Worm (Caenorhabditis elegans): ENCODE data around the gene srv-1.

Gene srv-1

DNA sequence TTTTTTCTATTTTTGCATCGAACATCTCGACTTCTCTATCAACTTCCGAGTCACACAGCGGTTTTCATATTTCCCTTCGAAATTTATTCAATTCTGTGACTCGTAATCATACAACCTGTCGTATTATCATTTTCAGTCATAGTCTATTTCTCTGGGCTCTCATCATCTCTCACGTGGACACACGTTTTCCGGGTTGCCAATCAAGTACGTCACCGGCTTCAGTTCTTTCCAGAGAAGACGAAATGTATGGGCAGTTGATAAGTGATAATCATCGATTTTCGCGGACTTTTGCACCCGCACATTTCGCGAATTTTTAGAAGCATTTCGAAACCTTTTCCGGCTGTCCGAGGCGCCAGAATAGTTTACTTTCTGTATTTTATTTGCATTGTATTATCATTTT lies at the start of gene srv-1:
TSS of gene srv-1 (plus strand) at position 131 of the 400 bp plus-strand sequence.
- no peak for TF ChIP-seq ztf-23 (GFP tag; IDR thresholded peaks at IDR 0.05)

DNA sequence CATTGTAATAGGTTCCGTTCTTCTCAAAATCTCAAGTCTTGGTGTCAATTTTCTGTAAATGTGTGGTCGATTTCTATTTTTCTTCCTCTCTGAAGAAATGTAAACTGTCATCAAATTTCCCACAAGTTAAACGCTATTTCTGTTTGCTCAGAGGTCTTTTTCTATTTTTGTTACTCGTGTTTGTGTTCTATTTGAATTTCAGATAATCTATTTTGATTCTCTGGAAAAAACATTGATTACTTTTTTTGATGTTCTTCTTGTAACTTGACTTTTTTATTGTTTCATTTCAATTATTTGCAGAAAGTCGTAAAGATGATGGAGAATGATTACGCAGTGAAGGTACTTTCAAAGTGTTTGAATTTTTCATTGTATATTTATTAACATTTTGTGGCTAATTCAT lies 47.7 kb upstream of the srv-1 start, which contains the start of gene lim-8:
TSS of gene lim-8 (plus strand) at position 301 of the 400 bp plus-strand sequence.
- TF ChIP-seq tab-1 (GFP tag; IDR thresholded peaks at IDR 0.05) (no peak), cog-1 (tag; optimal IDR thresholded peaks at IDR 0.05) (no peak), ztf-29 (GFP tag; IDR thresholded peaks at IDR 0.05) (no peak), flt-1 (GFP tag; IDR thresholded peaks at IDR 0.05) (no peak), med-1 (GFP tag; optimal IDR thresholded peaks at IDR 0.05; ENCODE audit: insufficient read depth) (no peak), ztf-23 (GFP tag; IDR thresholded peaks at IDR 0.05) (no peak), ref-1 (GFP tag; conservative IDR thresholded peaks at IDR 0.05) (no peak), T22C8.4 (GFP tag; IDR thresholded peaks at IDR 0.05) (no peak), klf-2 (GFP tag; conservative IDR thresholded peaks at IDR 0.05) (no peak)

DNA sequence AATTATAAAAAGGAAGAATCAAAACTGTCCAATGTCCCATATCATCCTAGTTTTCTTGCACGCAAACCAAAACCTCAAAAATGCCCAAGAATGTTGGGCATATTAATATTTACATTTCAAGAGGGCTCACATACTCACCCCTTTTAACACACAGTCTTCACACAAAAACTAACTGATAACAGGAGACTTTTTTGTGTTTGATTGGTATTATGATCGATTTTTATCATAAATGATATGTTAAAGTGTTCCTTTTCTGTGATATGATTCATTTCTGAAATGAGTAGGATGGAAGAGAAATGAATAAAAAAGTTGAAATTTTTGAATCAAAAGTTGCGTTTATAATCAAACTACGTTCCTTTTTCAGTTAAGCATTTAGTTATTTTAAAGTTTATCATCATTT lies 47.1 kb upstream of the srv-1 start:
- TF ChIP-seq ztf-29 (GFP tag; IDR thresholded peaks at IDR 0.05) (no peak), ref-1 (GFP tag; conservative IDR thresholded peaks at IDR 0.05) (no peak), klf-2 (GFP tag; conservative IDR thresholded peaks at IDR 0.05) (no peak), tab-1 (GFP tag; IDR thresholded peaks at IDR 0.05) (no peak)

DNA sequence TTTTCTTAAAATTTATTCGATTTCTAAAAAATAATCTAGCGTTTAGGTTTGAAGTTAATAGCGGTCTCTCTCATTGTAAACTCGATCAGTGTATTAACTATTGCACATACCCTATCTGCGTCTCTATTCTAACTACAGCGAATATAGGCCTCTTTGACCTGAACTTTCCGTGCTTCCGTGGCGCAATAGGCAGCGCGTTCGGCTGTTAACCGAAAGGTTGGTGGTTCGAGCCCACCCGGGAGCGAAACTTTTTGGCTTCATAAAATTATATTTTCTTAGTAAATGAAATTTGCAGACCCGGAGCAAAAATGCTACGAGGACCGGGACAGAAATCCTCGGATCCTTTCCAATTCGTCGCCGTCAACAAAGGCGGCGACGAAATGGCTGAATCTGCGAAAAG lies 44.8 kb upstream of the srv-1 start:
- peak; percentile 18 for TF ChIP-seq cog-1 (tag; optimal IDR thresholded peaks at IDR 0.05)
- TF ChIP-seq med-1 (GFP tag; optimal IDR thresholded peaks at IDR 0.05; ENCODE audit: insufficient read depth), result no peak
- TF ChIP-seq flt-1 (GFP tag; IDR thresholded peaks at IDR 0.05), result peak; percentile 84
- TF ChIP-seq tab-1 (GFP tag; IDR thresholded peaks at IDR 0.05), result peak; percentile 84
- no peak for TF ChIP-seq ref-1 (GFP tag; conservative IDR thresholded peaks at IDR 0.05)
- 0 out of 2 replicates have a peak, but pooled peaks have one; percentile 52 for TF ChIP-seq ztf-23 (GFP tag; IDR thresholded peaks at IDR 0.05)
- peak; percentile 47; the same call in 1 of the 2 replicates for TF ChIP-seq T22C8.4 (GFP tag; IDR thresholded peaks at IDR 0.05)
- TF ChIP-seq klf-2 (GFP tag; conservative IDR thresholded peaks at IDR 0.05), result no peak
- peak; percentile 43; the same call in 1 of the 2 replicates for TF ChIP-seq ztf-29 (GFP tag; IDR thresholded peaks at IDR 0.05)

DNA sequence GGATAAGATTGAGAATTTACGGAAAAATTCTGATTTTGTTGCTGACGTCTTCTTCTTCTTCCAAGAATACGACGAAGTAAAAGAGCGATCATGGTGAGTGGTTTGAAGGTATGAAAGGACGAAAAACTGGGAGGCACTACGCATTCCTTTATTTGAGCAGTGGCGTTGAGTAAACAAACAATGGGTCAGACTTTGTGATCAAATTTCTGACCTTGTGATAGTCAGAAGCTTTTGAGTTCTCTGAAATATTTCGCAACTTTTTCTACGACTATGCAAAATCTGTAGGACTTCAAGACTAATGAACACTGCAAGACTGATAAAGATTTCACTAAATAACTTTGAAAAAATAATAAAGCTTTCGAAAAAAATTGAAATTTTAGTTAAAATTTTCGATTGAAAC lies 33.3 kb upstream of the srv-1 start, which contains the start of gene F28F5.4:
TSS of gene F28F5.4 (minus strand) at position 104 of the 400 bp plus-strand sequence.
- TF ChIP-seq T22C8.4 (GFP tag; IDR thresholded peaks at IDR 0.05) (no peak), tab-1 (GFP tag; IDR thresholded peaks at IDR 0.05) (no peak), ref-1 (GFP tag; conservative IDR thresholded peaks at IDR 0.05) (no peak), klf-2 (GFP tag; conservative IDR thresholded peaks at IDR 0.05) (no peak), cog-1 (tag; optimal IDR thresholded peaks at IDR 0.05) (no peak), ztf-23 (GFP tag; IDR thresholded peaks at IDR 0.05) (no peak), flt-1 (GFP tag; IDR thresholded peaks at IDR 0.05) (no peak), ztf-29 (GFP tag; IDR thresholded peaks at IDR 0.05) (no peak), med-1 (GFP tag; optimal IDR thresholded peaks at IDR 0.05; ENCODE audit: insufficient read depth) (no peak)

DNA sequence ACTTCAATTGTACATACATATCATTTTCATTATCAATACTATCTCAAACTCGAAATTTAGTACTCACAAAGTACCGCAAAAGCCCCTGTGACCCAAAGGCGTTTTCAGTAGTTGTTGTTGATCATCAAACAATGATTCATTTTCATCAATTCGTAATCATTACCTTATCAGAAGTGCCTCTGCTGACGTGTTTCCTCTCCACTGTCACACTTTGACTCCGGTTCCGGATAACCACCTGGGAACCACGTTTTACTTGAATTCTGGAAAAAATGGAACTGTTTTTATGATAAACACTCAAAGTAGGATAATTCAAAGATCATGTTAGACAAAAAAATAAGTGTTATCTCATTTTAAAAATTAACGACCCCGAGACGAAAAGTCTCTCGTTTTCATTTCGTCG lies 32.1 kb upstream of the srv-1 start:
- TF ChIP-seq med-1 (GFP tag; optimal IDR thresholded peaks at IDR 0.05; ENCODE audit: insufficient read depth) (no peak), flt-1 (GFP tag; IDR thresholded peaks at IDR 0.05) (no peak), ztf-29 (GFP tag; IDR thresholded peaks at IDR 0.05) (no peak), ztf-23 (GFP tag; IDR thresholded peaks at IDR 0.05) (no peak)

DNA sequence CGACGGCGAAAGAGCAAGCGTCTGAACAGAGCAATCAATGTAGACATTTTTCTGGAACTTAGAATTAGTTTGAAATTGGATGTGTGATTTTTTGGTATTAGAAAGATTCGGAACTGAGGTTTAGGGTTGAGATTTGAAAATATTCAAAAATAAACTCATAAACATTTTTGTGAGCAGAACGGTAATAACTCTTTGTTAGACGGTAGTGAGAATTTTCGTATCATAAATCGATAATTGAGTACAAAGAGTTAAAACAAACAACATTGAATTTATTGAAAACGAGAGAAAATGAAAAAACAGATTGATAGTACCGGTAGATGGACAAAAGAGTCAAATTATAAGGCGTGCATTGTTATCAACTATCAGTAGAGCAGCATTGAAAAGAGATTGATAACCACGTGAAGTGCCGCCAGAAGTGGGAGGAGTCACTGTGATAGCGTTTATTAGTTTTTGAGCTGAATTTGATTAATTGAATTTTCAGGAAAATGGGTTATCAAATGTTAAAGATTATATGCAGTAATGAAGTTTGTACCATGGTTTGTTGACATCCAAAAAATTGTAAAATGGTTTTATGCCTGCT lies 30.8 kb upstream of the srv-1 start, which contains the start of gene F28F5.6:
TSS of gene F28F5.6 (minus strand) at position 51 of the 580 bp plus-strand sequence.
- no peak for TF ChIP-seq flt-1 (GFP tag; IDR thresholded peaks at IDR 0.05)
- no peak for TF ChIP-seq T22C8.4 (GFP tag; IDR thresholded peaks at IDR 0.05)
- TF ChIP-seq tab-1 (GFP tag; IDR thresholded peaks at IDR 0.05), result no peak
- no peak for TF ChIP-seq med-1 (GFP tag; optimal IDR thresholded peaks at IDR 0.05; ENCODE audit: insufficient read depth)
- no peak for TF ChIP-seq ztf-29 (GFP tag; IDR thresholded peaks at IDR 0.05)
- TF ChIP-seq ref-1 (GFP tag; conservative IDR thresholded peaks at IDR 0.05), result no peak
- no peak for TF ChIP-seq klf-2 (GFP tag; conservative IDR thresholded peaks at IDR 0.05)
- no peak for TF ChIP-seq ztf-23 (GFP tag; IDR thresholded peaks at IDR 0.05)
- no peak for TF ChIP-seq cog-1 (tag; optimal IDR thresholded peaks at IDR 0.05)

DNA sequence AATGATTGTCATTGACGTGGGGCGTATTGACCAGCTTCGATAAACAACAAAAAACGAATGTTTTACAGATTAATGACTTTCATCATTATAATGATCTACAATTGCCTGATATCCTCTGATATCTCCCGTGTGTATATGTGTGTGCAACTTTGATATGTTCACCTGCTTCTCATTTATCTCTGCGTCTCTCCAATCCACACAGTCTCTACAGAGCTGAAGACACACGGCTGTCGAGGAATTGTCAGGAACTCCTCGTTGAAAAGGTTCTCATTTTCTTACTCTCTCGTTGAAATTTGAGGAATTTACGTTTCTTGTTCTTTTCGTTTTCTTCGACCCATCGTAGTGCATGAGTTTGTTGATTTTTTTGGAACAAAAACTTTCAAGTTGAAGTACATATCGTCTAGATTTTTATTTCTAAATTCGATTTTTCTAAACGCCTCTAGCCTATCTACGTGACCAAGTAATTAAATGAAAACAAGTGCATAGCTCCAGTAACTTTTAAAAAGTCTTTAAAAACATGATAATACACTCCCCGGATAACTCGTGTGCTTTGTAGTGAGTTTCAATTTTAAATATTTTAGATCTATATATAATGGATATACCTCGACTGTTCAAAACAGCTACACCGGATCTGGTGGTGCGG lies 29.7 kb upstream of the srv-1 start, which contains the start of gene ten-1:
TSS of gene ten-1 (plus strand) at position 593 of the 643 bp plus-strand sequence.
- no peak for TF ChIP-seq ztf-23 (GFP tag; IDR thresholded peaks at IDR 0.05)
- TF ChIP-seq klf-2 (GFP tag; conservative IDR thresholded peaks at IDR 0.05), result no peak
- no peak for TF ChIP-seq ztf-29 (GFP tag; IDR thresholded peaks at IDR 0.05)
- TF ChIP-seq cog-1 (tag; optimal IDR thresholded peaks at IDR 0.05), result no peak
- no peak for TF ChIP-seq ref-1 (GFP tag; conservative IDR thresholded peaks at IDR 0.05)

DNA sequence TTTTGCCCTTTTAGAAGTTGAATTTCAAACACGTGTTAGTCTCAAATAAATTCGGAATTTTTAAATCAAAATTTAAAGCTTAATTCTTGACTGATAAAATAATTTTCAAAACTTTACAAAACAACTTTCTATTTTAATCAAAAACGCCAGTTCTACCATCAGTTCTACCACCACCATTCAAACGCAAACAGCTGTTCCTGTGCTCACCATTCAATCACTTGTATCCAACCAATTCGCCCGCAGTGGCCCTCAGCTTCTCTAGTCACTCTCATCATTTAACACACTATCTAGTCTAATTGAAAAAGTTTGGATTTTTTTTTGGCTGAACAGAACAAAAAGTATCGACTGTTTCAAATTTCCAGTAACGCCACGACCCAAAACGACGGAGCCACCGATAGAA lies 27.4 kb upstream of the srv-1 start:
- no peak for TF ChIP-seq ztf-23 (GFP tag; IDR thresholded peaks at IDR 0.05)
- no peak for TF ChIP-seq flt-1 (GFP tag; IDR thresholded peaks at IDR 0.05)
- TF ChIP-seq tab-1 (GFP tag; IDR thresholded peaks at IDR 0.05), result no peak
- no peak for TF ChIP-seq klf-2 (GFP tag; conservative IDR thresholded peaks at IDR 0.05)
- TF ChIP-seq med-1 (GFP tag; optimal IDR thresholded peaks at IDR 0.05; ENCODE audit: insufficient read depth), result no peak
- TF ChIP-seq cog-1 (tag; optimal IDR thresholded peaks at IDR 0.05), result no peak

DNA sequence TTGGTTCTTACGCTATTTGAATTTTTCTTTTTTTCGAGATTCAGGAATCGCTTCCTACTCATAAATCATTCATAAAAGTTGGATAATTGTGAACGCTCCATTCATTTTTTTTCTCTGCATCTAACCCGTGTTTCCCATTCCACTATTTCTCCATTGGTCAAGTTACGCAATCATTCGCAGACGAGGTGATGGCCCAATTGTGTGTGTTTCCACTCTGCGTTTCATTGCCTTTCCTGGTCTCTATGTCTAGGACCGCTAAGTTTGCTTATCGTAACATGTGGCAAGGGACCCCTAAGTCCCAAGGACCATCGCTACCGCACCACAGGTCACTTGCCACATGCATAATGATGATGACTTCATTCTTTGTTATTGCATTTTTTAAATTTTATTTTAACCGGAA lies 24.0 kb upstream of the srv-1 start:
- TF ChIP-seq ztf-29 (GFP tag; IDR thresholded peaks at IDR 0.05) (no peak), flt-1 (GFP tag; IDR thresholded peaks at IDR 0.05) (0 out of 2 replicates have a peak, but pooled peaks have one; percentile 47)
